Fruit fly (Drosophila melanogaster): Measurements from ENCODE around the gene CG31100.

DNA sequence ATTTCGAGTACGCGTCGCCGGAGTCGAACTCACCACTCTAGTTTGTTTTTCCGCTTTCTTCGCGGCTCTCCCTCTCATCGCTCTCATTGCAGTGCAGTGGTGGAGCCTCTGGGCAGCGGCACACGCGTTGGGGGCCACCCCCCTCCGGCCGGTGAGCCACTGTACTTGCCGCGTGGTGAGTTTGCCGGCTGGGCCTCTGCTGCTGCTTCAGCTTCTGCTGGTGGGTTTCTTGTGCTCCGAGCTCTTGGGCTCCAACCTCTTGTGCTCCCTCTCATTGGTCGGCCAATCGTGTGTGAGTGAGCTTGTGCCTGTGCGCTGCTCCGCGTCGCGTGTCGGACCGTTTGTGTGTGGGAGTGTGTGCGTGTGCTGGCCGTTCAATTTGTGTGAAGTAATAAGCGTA is 49.6 kb upstream of the CG31100 start:
- TF ChIP-seq Dll (optimal IDR thresholded peaks at IDR 0.05) = peak; percentile 93
- TF ChIP-seq usp (GFP tag; optimal IDR thresholded peaks at IDR 0.05) = no peak

Measured in whole organism.